Fruit fly (Drosophila melanogaster) whole organism, embryonic: Measurements from ENCODE around the gene MBD-like.

Source experiments
- Atf3 ChIP-seq: fragments of 200-800 bp; sonication (Bioruptor generic); optimal IDR thresholded peaks from 3 replicates; lab custom pipeline; 2016; ENCODE audit warnings: missing biosample characterization, missing genetic modification characterization
- B-H1 ChIP-seq: fragments of 200-800 bp; sonication (Bioruptor generic); IDR thresholded peaks from 3 replicates; pipeline ENCODE4 v1.3.6; 2022; ENCODE audit warnings: missing biosample characterization, missing genetic modification characterization
- CG11093 ChIP-seq: fragments of 200-800 bp; sonication (Bioruptor generic); IDR thresholded peaks from 3 replicates; pipeline ENCODE4 v1.3.6; 2022; ENCODE audit warnings: missing biosample characterization, missing genetic modification characterization
- CG11695 ChIP-seq: fragments of 200-800 bp; sonication (Bioruptor generic); IDR thresholded peaks from 3 replicates; pipeline ENCODE4 v1.3.6; 2022; ENCODE audit warnings: missing biosample characterization, missing genetic modification characterization
- CG12071 ChIP-seq: fragments of 200-800 bp; sonication (Bioruptor generic); optimal IDR thresholded peaks from 3 replicates; lab custom pipeline; 2018; ENCODE audit warnings: missing biosample characterization, mild to moderate bottlenecking, missing genetic modification characterization
- CG14710 ChIP-seq: fragments of 200-800 bp; sonication (Bioruptor generic); optimal IDR thresholded peaks from 3 replicates; lab custom pipeline; 2019; ENCODE audit warnings: missing biosample characterization, mild to moderate bottlenecking, missing genetic modification characterization, moderate library complexity
- CG1529 ChIP-seq: fragments of 200-800 bp; sonication (Bioruptor generic); optimal IDR thresholded peaks from 3 replicates; lab custom pipeline; 2018; ENCODE audit warnings: missing biosample characterization, missing genetic modification characterization
- CG16813 ChIP-seq: fragments of 200-800 bp; sonication (Bioruptor generic); IDR thresholded peaks from 3 replicates; pipeline ENCODE4 v1.3.6; 2022; ENCODE audit warnings: missing biosample characterization, missing genetic modification characterization; ENCODE audit not compliant: partially characterized antibody
- CG17328 ChIP-seq: fragments of 200-800 bp; sonication (Bioruptor generic); IDR thresholded peaks from 2 replicates; pipeline ENCODE4 v1.3.6; 2022; ENCODE audit warnings: missing biosample characterization, missing genetic modification characterization
- CG1792 ChIP-seq: fragments of 200-800 bp; sonication (Bioruptor generic); optimal IDR thresholded peaks from 2 replicates; lab custom pipeline; 2016; ENCODE audit warnings: missing biosample characterization, missing genetic modification characterization
- CG18262 ChIP-seq: fragments of 200-800 bp; optimal IDR thresholded peaks from 3 replicates; lab custom pipeline; 2019; ENCODE audit warnings: missing biosample characterization, mild to moderate bottlenecking, missing genetic modification characterization, moderate library complexity
- CG1832 ChIP-seq: fragments of 200-800 bp; sonication (Bioruptor generic); optimal IDR thresholded peaks from 2 replicates; lab custom pipeline; 2017; ENCODE audit warnings: missing biosample characterization, mild to moderate bottlenecking, missing genetic modification characterization, inconsistent platforms
- CG30020 ChIP-seq: fragments of 200-800 bp; optimal IDR thresholded peaks from 2 replicates; lab custom pipeline; 2019; ENCODE audit warnings: missing biosample characterization, mild to moderate bottlenecking, missing genetic modification characterization, moderate library complexity
- CG30403 ChIP-seq: fragments of 200-800 bp; sonication (Bioruptor generic); optimal IDR thresholded peaks from 3 replicates; lab custom pipeline; 2016; ENCODE audit warnings: missing biosample characterization, missing genetic modification characterization
- CG30431 ChIP-seq: fragments of 200-800 bp; sonication (Bioruptor generic); optimal IDR thresholded peaks from 2 replicates; lab custom pipeline; 2017; ENCODE audit warnings: missing biosample characterization, missing genetic modification characterization
- CG32767 ChIP-seq: fragments of 200-800 bp; sonication (Bioruptor generic); IDR thresholded peaks from 2 replicates; pipeline ENCODE4 v1.3.6; 2022; ENCODE audit warnings: missing biosample characterization, missing genetic modification characterization
- CG3407 ChIP-seq: fragments of 200-800 bp; sonication (Bioruptor generic); optimal IDR thresholded peaks from 2 replicates; lab custom pipeline; 2018; ENCODE audit warnings: missing biosample characterization, mild to moderate bottlenecking, missing genetic modification characterization
- CG3995 ChIP-seq: fragments of 200-800 bp; sonication (Bioruptor generic); optimal IDR thresholded peaks from 3 replicates; lab custom pipeline; 2016; ENCODE audit warnings: missing biosample characterization, missing genetic modification characterization
- CG42726 ChIP-seq: fragments of 200-800 bp; sonication (Bioruptor generic); IDR thresholded peaks from 2 replicates; pipeline ENCODE4 v1.3.6; 2022; ENCODE audit warnings: missing biosample characterization, missing genetic modification characterization; ENCODE audit not compliant: partially characterized antibody
- CG43689 ChIP-seq: fragments of 200-800 bp; sonication (Bioruptor generic); IDR thresholded peaks from 2 replicates; pipeline ENCODE4 v1.3.6; 2022; ENCODE audit warnings: missing biosample characterization, missing genetic modification characterization
- CG5245 ChIP-seq: fragments of 200-800 bp; sonication (Bioruptor generic); optimal IDR thresholded peaks from 3 replicates; lab custom pipeline; 2016; ENCODE audit warnings: missing biosample characterization, missing genetic modification characterization
- CG6813 ChIP-seq: fragments of 200-800 bp; sonication (Bioruptor generic); optimal IDR thresholded peaks from 2 replicates; lab custom pipeline; 2017; ENCODE audit warnings: missing biosample characterization, missing genetic modification characterization, mild to moderate bottlenecking, moderate library complexity, missing genetic modification reagents
- CG7357 ChIP-seq: fragments of 200-800 bp; sonication (Bioruptor generic); IDR thresholded peaks from 3 replicates; pipeline ENCODE4 v1.3.6; 2022; ENCODE audit warnings: missing biosample characterization, missing genetic modification characterization
- CG7963 ChIP-seq: fragments of 200-800 bp; sonication (Bioruptor generic); IDR thresholded peaks from 3 replicates; pipeline ENCODE4 v1.3.6; 2022; ENCODE audit warnings: missing biosample characterization, missing genetic modification characterization; ENCODE audit not compliant: partially characterized antibody
- Chrac-16 ChIP-seq: fragments of 200-800 bp; sonication (Bioruptor generic); optimal IDR thresholded peaks from 3 replicates; lab custom pipeline; 2016; ENCODE audit warnings: missing biosample characterization, missing genetic modification characterization
- Dfd ChIP-seq, 2 experiments: fragments of >200 bp; optimal IDR thresholded peaks; 2 replicates each; lab custom pipeline; 2017; ENCODE audit warnings: missing biosample characterization in 2 of 2, missing genetic modification characterization in 2 of 2
- Doc3 ChIP-seq: fragments of 200-800 bp; sonication (Bioruptor generic); IDR thresholded peaks from 3 replicates; pipeline ENCODE4 v1.3.6; 2022; ENCODE audit warnings: missing biosample characterization, missing genetic modification characterization; ENCODE audit not compliant: partially characterized antibody
- Hmr ChIP-seq: fragments of 200-800 bp; sonication (Bioruptor generic); optimal IDR thresholded peaks from 3 replicates; lab custom pipeline; 2017; ENCODE audit warnings: mild to moderate bottlenecking, missing biosample characterization, missing genetic modification reagents, missing genetic modification characterization
- Hr39 ChIP-seq: fragments of >200 bp; optimal IDR thresholded peaks from 2 replicates; lab custom pipeline; 2017
- NK7.1 ChIP-seq: fragments of 200-800 bp; sonication (Bioruptor generic); optimal IDR thresholded peaks from 3 replicates; lab custom pipeline; 2016; ENCODE audit warnings: missing biosample characterization, missing genetic modification characterization
- Oaz ChIP-seq: fragments of 200-800 bp; sonication (Bioruptor generic); IDR thresholded peaks from 2 replicates; pipeline ENCODE4 v1.3.6; 2022; ENCODE audit warnings: missing biosample characterization, missing genetic modification characterization
- Opbp ChIP-seq: fragments of 200-800 bp; sonication (Bioruptor generic); IDR thresholded peaks from 3 replicates; pipeline ENCODE4 v1.3.6; 2022; ENCODE audit warnings: missing biosample characterization, missing genetic modification characterization; ENCODE audit not compliant: partially characterized antibody
- Poxn ChIP-seq: fragments of 200-800 bp; sonication (Bioruptor generic); IDR thresholded peaks from 2 replicates; pipeline ENCODE4 v1.3.6; 2022; ENCODE audit warnings: missing biosample characterization, missing genetic modification characterization
- Xrp1 ChIP-seq: fragments of 200-800 bp; sonication (Bioruptor generic); IDR thresholded peaks from 2 replicates; pipeline ENCODE4 v1.3.6; 2022; ENCODE audit warnings: missing biosample characterization, missing genetic modification characterization
- YL-1 ChIP-seq: fragments of 200-800 bp; sonication (Bioruptor generic); optimal IDR thresholded peaks from 3 replicates; lab custom pipeline; 2017; ENCODE audit warnings: missing biosample characterization, mild to moderate bottlenecking, missing genetic modification characterization
- ac ChIP-seq: fragments of 200-800 bp; sonication (Bioruptor generic); optimal IDR thresholded peaks from 3 replicates; lab custom pipeline; 2017; ENCODE audit warnings: missing biosample characterization, mild to moderate bottlenecking, missing genetic modification characterization
- aop ChIP-seq: fragments of 200-800 bp; sonication (Bioruptor generic); IDR thresholded peaks from 2 replicates; pipeline ENCODE4 v1.3.6; 2022; ENCODE audit warnings: missing biosample characterization, missing genetic modification characterization
- bowl ChIP-seq: fragments of 200-800 bp; sonication (Bioruptor generic); IDR thresholded peaks from 2 replicates; pipeline ENCODE4 v1.3.6; 2022; ENCODE audit warnings: missing biosample characterization, missing genetic modification characterization
- en ChIP-seq: fragments of 200-800 bp; sonication (Bioruptor generic); optimal IDR thresholded peaks from 2 replicates; lab custom pipeline; 2016; ENCODE audit warnings: missing biosample characterization, missing genetic modification characterization
- exex ChIP-seq: fragments of 200-800 bp; sonication (Bioruptor generic); optimal IDR thresholded peaks from 4 replicates; lab custom pipeline; 2018; ENCODE audit warnings: missing biosample characterization, mild to moderate bottlenecking, missing genetic modification characterization, moderate library complexity
- eyg ChIP-seq: fragments of 200-800 bp; sonication (Bioruptor generic); optimal IDR thresholded peaks from 3 replicates; lab custom pipeline; 2016; ENCODE audit warnings: missing biosample characterization, missing genetic modification characterization
- gcm ChIP-seq: fragments of 200-800 bp; sonication (Bioruptor generic); optimal IDR thresholded peaks from 2 replicates; lab custom pipeline; 2019; ENCODE audit warnings: missing biosample characterization, mild to moderate bottlenecking, missing genetic modification characterization, moderate library complexity
- ham ChIP-seq: fragments of 200-800 bp; sonication (Bioruptor generic); IDR thresholded peaks from 2 replicates; pipeline ENCODE4 v1.3.6; 2022; ENCODE audit warnings: missing biosample characterization, missing genetic modification characterization
- kni ChIP-seq: fragments of 200-800 bp; sonication (Bioruptor generic); optimal IDR thresholded peaks from 3 replicates; lab custom pipeline; 2017; ENCODE audit warnings: mild to moderate bottlenecking, missing biosample characterization, missing genetic modification reagents, missing genetic modification characterization
- lilli ChIP-seq: fragments of 200-800 bp; sonication (Bioruptor generic); optimal IDR thresholded peaks from 3 replicates; lab custom pipeline; 2016; ENCODE audit warnings: missing biosample characterization, missing genetic modification characterization
- nau ChIP-seq: fragments of 200-800 bp; sonication (Bioruptor generic); optimal IDR thresholded peaks from 3 replicates; lab custom pipeline; 2017; ENCODE audit warnings: missing biosample characterization, mild to moderate bottlenecking, missing genetic modification characterization, missing genetic modification reagents
- pnt ChIP-seq: fragments of 200-800 bp; sonication (Bioruptor generic); optimal IDR thresholded peaks from 3 replicates; lab custom pipeline; 2016; ENCODE audit warnings: missing biosample characterization, missing genetic modification characterization
- pros ChIP-seq: fragments of 200-800 bp; sonication (Bioruptor generic); optimal IDR thresholded peaks from 3 replicates; lab custom pipeline; 2019; ENCODE audit warnings: missing biosample characterization, mild to moderate bottlenecking, missing genetic modification characterization, moderate library complexity
- run ChIP-seq: fragments of 200-800 bp; sonication (Bioruptor generic); optimal IDR thresholded peaks from 3 replicates; lab custom pipeline; 2018; ENCODE audit warnings: missing biosample characterization, mild to moderate bottlenecking, missing genetic modification characterization
- scrt ChIP-seq: fragments of 200-800 bp; sonication (Bioruptor generic); optimal IDR thresholded peaks from 2 replicates; lab custom pipeline; 2018; ENCODE audit warnings: missing biosample characterization, mild to moderate bottlenecking, missing genetic modification characterization, moderate library complexity
- tio ChIP-seq: fragments of 200-800 bp; sonication (Bioruptor generic); optimal IDR thresholded peaks from 2 replicates; lab custom pipeline; 2017; ENCODE audit warnings: missing biosample characterization, missing genetic modification characterization, inconsistent platforms

Gene MBD-like

dm6 chr3R:9555334-9555974, 4.1 kb upstream of the MBD-like start, which contains the start of the genes CG9386 and BckdhA (continued):
- no peak for TF ChIP-seq exex (tag; lab: Kevin White, UChicago)
- no peak for TF ChIP-seq Atf3 (GFP tag; lab: Kevin White, UChicago)
- TF ChIP-seq Xrp1 = peak; percentile 40; the same call in 1 of the 2 replicates
- no peak for TF ChIP-seq CG43689
- TF ChIP-seq kni (GFP tag; lab: Kevin White, UChicago) = no peak
- TF ChIP-seq Doc3 (GFP tag; lab: Robert Waterston, UW) = peak; percentile 75
- TF ChIP-seq CG7357 = no peak
- TF ChIP-seq aop (GFP tag; lab: Robert Waterston, UW) = no peak
- no peak for TF ChIP-seq pros (GFP tag; lab: Kevin White, UChicago)
- no peak for TF ChIP-seq CG30431
- no peak for TF ChIP-seq ham (GFP tag; lab: Robert Waterston, UW)
- no peak for TF ChIP-seq CG7963 (GFP tag; lab: Robert Waterston, UW)
- no peak for TF ChIP-seq CG11093 (GFP tag; lab: Robert Waterston, UW)
- peak; percentile 56 for TF ChIP-seq CG18262
- TF ChIP-seq CG12071 (GFP tag; lab: Kevin White, UChicago) = no peak
- no peak for TF ChIP-seq Dfd (GFP tag; optimal IDR thresholded peaks at IDR 0.05; lab: Kevin White, UChicago)
- TF ChIP-seq CG1832 (GFP tag; lab: Kevin White, UChicago) = no peak
- TF ChIP-seq scrt (GFP tag; lab: Kevin White, UChicago) = peak; percentile 49
- no peak for TF ChIP-seq run
- TF ChIP-seq CG32767 = 0 out of 2 replicates have a peak, but pooled peaks have one; percentile 38
- peak; percentile 75 for TF ChIP-seq CG30403 (GFP tag; lab: Kevin White, UChicago)
- TF ChIP-seq bowl (GFP tag; lab: Robert Waterston, UW) = no peak
- TF ChIP-seq CG42726 (GFP tag; lab: Robert Waterston, UW) = peak; percentile 50; the same call in 1 of the 2 replicates
- peak; percentile 42 for TF ChIP-seq Hmr (GFP tag; lab: Kevin White, UChicago)
- TF ChIP-seq YL-1 = peak; percentile 62
- TF ChIP-seq Oaz (GFP tag; lab: Robert Waterston, UW) = no peak
- TF ChIP-seq CG1792 (GFP tag; lab: Kevin White, UChicago) = no peak
- TF ChIP-seq CG14710 (tag; lab: Kevin White, UChicago) = peak; percentile 66
- TF ChIP-seq CG3407 (GFP tag; lab: Kevin White, UChicago) = peak; percentile 13
- TF ChIP-seq nau (GFP tag; lab: Kevin White, UChicago) = no peak
- peak; percentile 34 for TF ChIP-seq pnt
- TF ChIP-seq NK7.1 (GFP tag; lab: Kevin White, UChicago) = no peak
- 0 out of 3 replicates have a peak, but pooled peaks have one; percentile 5 for TF ChIP-seq Opbp
- TF ChIP-seq CG1529 (GFP tag; lab: Kevin White, UChicago) = no peak
- TF ChIP-seq CG16813 = peak; percentile 70
- TF ChIP-seq CG5245 (GFP tag; lab: Kevin White, UChicago) = peak; percentile 0
- TF ChIP-seq eyg (GFP tag; lab: Kevin White, UChicago) = no peak
- TF ChIP-seq lilli = peak; percentile 78
- TF ChIP-seq gcm (GFP tag; lab: Kevin White, UChicago) = no peak
- TF ChIP-seq Hr39 (lab: Kevin White, UChicago) = no peak
- TF ChIP-seq Chrac-16 (GFP tag; lab: Kevin White, UChicago) = peak; percentile 55
- no peak for TF ChIP-seq CG11695 (GFP tag; lab: Robert Waterston, UW)
- no peak for TF ChIP-seq Poxn (GFP tag; lab: Robert Waterston, UW)
- no peak for TF ChIP-seq ac
- no peak for TF ChIP-seq B-H1 (GFP tag; lab: Robert Waterston, UW)
- no peak for TF ChIP-seq CG17328
- TF ChIP-seq CG3995 (GFP tag; lab: Kevin White, UChicago) = peak; percentile 89
- TF ChIP-seq tio (GFP tag; lab: Kevin White, UChicago) = no peak
- TF ChIP-seq CG30020 (tag; lab: Kevin White, UChicago) = peak; percentile 26
- TF ChIP-seq CG6813 = no peak
- no peak for TF ChIP-seq en (GFP tag; lab: Kevin White, UChicago)
